Fruit fly (Drosophila melanogaster) ovary, adult (tissue): Measurements from ENCODE around the gene CG13894.
A peak's percentile ranks its signal among the peaks of the same experiment; 100 is the strongest.

ENCODE experiments used
- CG17801 ChIP-seq: fragments of 200-800 bp; optimal IDR thresholded peaks from 2 replicates; lab custom pipeline; 2019; ENCODE audit warnings: missing biosample characterization, mild to moderate bottlenecking, missing genetic modification characterization, moderate library complexity; ENCODE audit not compliant: partially characterized antibody

CG13894 gene

dm6 chr3L:701798-702635 is 3.1 kb upstream of the CG13894 start:
- no peak for TF ChIP-seq CG17801 (GFP tag; lab: Kevin White, UChicago)

- no peak for TF ChIP-seq CG17801 (GFP tag; lab: Kevin White, UChicago)
Observed at dm6 chr3L:700160-700917, 1.4 kb upstream of the CG13894 start.

DNA sequence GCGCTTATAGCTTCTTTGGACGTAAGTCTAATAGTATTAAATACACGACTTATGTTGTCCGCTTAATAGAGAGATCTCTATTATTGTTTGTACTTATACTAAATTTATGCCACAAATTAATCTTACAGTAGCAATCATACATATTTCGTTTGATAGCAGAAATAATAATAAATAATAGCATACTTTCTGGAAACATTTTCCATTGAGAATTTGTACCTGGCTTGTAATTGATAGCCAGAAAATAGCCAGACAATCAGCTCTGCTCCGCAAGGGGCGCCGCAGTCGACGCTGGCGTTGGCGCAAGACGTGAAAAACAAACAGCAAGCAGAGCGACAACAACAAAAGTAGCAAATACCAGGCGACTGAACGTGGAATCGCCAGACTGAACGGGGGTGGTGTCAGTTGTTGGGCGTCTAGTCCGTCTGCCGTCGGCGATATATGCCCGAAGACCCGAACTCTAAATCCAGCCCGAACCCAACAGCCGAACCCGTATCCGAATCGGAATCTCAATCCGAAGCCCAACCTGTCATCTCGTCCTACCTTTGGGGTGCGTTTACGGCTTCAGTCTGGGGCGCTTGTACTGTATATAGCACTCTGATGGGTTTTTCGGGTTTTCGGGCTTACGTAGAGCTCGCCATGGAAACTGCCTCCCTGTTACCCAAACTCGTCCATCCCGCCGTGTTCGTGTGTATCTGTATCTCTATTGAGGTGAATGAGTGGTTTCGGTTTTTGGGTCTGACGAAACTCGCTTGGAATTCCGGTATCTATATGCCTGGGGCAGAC is 615 bp upstream of the CG13894 start:
- TF ChIP-seq CG17801 (GFP tag; lab: Kevin White, UChicago), result no peak

dm6 chr3L:697724-698123 is 1.2 kb downstream of the CG13894 start:
- no peak for TF ChIP-seq CG17801 (GFP tag; lab: Kevin White, UChicago)

- TF ChIP-seq CG17801 (GFP tag; lab: Kevin White, UChicago), result no peak
Observed at dm6 chr3L:697055-697427, 1.9 kb downstream of the CG13894 start.

- no peak for TF ChIP-seq CG17801 (GFP tag; lab: Kevin White, UChicago)
Observed at dm6 chr3L:696404-697054, 2.4 kb downstream of the CG13894 start.

dm6 chr3L:695510-695909 is 3.4 kb downstream of the CG13894 start:
- TF ChIP-seq CG17801 (GFP tag; lab: Kevin White, UChicago), result no peak

dm6 chr3L:692699-693098 is 6.2 kb downstream of the CG13894 start, which contains the start of gene Vti1a:
Vti1a (minus strand) TSS chr3L:692919.
- TF ChIP-seq CG17801 (GFP tag; lab: Kevin White, UChicago), result peak; percentile 32

DNA sequence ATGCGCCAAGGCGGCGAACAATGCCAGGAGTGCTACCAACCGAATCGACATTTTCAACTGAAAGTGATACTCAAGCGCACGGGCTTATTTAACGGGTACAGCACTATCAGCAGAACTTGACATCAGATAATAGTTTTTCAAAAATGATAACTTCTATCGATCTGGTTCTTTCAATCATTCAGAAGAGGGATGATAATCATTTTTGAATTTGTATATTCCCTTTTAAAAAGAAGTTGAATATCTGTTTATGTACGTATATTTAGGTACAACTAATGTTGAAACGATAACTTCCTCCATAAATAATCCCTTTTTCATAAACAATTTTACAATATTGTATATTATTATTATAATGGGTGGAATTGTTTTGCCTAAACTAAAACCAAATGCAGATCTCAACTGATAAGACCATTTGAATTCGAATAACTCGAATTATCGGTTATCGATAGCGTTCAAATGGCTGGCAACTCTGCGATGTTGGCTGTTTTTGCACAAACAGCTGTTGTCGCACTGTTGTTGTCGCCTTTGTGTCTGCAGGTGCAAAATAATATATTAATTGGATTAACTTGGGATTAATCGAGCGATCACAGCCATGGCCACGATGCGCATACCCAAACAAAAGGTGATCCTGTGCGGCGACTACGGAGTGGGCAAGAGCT is 8.8 kb downstream of the CG13894 start, which contains the start of the genes CG32483 and RabX6:
Gene CG32483, minus strand, starts transcription at position 51 of the 656 bp plus-strand sequence.
Gene RabX6, plus strand, starts transcription at position 487 of the 656 bp plus-strand sequence.
- no peak for TF ChIP-seq CG17801 (GFP tag; lab: Kevin White, UChicago)

dm6 chr3L:687858-688257 is 11.1 kb downstream of the CG13894 start, which contains the start of gene hiro:
hiro (minus strand) TSS chr3L:687958.
- TF ChIP-seq CG17801 (GFP tag; lab: Kevin White, UChicago), result no peak

DNA sequence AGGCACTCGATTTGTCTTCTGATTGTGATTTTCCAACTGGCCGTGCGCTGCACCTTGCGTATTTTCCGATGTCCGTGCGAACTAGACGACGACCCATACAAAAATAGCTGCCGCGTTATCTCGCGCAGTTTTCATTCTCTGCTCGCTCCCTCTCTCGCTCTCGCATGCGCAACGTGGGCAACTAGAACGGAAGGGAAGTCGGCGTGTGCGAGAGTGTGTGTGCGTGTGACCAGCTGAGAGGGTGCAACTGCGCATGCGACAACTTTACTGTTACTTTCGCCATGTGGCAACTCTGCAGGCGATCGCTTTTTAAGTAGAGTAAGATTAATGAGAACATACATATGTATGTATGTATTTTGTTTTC is 13.5 kb downstream of the CG13894 start, which contains the start of gene ebd1:
Gene ebd1, minus strand, starts transcription at position 109 of the 364 bp plus-strand sequence.
- TF ChIP-seq CG17801 (GFP tag; lab: Kevin White, UChicago), result no peak

dm6 chr3L:684749-685440 is 14.0 kb downstream of the CG13894 start:
- no peak for TF ChIP-seq CG17801 (GFP tag; lab: Kevin White, UChicago)

DNA sequence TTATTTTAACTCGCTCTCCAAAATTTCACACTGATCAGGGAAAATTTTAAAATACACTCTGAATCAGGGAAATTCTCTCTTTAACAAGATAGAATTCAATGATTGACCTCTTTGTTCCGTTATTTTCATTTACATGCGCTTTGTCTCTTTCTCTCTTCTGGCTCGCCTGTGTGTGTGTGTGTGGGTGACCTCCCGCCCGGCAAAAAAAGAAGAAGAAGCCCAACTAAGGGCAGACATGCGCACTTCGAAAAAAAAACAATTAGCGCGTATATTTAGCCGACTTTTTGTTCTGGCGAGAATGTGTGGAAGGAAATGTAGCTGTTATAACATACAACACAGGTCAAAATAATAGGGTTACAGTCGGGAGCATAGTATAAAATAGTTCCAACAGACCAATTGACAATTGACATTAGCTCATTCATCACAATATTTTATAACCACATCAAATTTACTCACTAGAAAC is 16.5 kb downstream of the CG13894 start, which contains the start of gene CG3386:
Gene CG3386, minus strand, starts transcription at position 51 of the 463 bp plus-strand sequence.
- no peak for TF ChIP-seq CG17801 (GFP tag; lab: Kevin White, UChicago)
